Worm (Caenorhabditis elegans) whole organism, young adult: ENCODE results near the gene arrd-24.

Experiments used
- C17E4.6 ChIP-seq: fragments of 200-800 bp; sonication (Bioruptor generic); IDR thresholded peaks from 2 replicates; pipeline ENCODE4 v1.3.6; 2022; ENCODE audit warnings: missing genetic modification reagents, missing genetic modification characterization, missing compliant biosample characterization
- F57C9.4 ChIP-seq: sonication (generic microtip); optimal IDR thresholded peaks from 2 replicates; lab custom pipeline; 2017; ENCODE audit warnings: mild to moderate bottlenecking, missing genetic modification characterization, missing compliant biosample characterization
- atf-7 ChIP-seq: sonication (generic microtip); optimal IDR thresholded peaks from 2 replicates; lab custom pipeline; 2017; ENCODE audit warnings: mild to moderate bottlenecking, missing genetic modification characterization, missing compliant biosample characterization
- hmg-1.2 ChIP-seq: fragments of 200-800 bp; sonication (Bioruptor generic); IDR thresholded peaks from 2 replicates; pipeline ENCODE4 v1.3.6; 2022; ENCODE audit warnings: missing genetic modification reagents, missing genetic modification characterization, missing compliant biosample characterization
- mcd-1 ChIP-seq: fragments of 200-800 bp; sonication (Bioruptor generic); IDR thresholded peaks from 2 replicates; pipeline ENCODE4 v1.3.6; 2022; ENCODE audit warnings: missing genetic modification reagents, missing genetic modification characterization, missing compliant biosample characterization

- no peak for TF ChIP-seq hmg-1.2
- TF ChIP-seq C17E4.6 (GFP tag; lab: Robert Waterston, UW), result no peak
- TF ChIP-seq F57C9.4, result no peak
- no peak for TF ChIP-seq mcd-1 (GFP tag; lab: Robert Waterston, UW)
- no peak for TF ChIP-seq atf-7 (tag; lab: Kevin White, UChicago)
Observed at ce11 chrX:14028492-14028891, 48.2 kb upstream of the arrd-24 start.
